Worm (Caenorhabditis elegans) whole organism, L4 larva: ENCODE data around the gene ZK402.2.
"Not testable (repeated sequence)": the region's sequence is repeated elsewhere in the genome, so short reads cannot be mapped to it uniquely, and the experiment has no call there.

Source experiments
- F26F4.8 ChIP-seq: fragments of 200-800 bp; sonication (Bioruptor generic); conservative IDR thresholded peaks from 2 replicates; pipeline ENCODE4 v1.3.6; 2022; ENCODE audit warnings: missing genetic modification characterization, missing compliant biosample characterization
- F44E2.7 ChIP-seq: fragments of 200-800 bp; sonication (Bioruptor generic); IDR thresholded peaks from 2 replicates; pipeline ENCODE4 v2.1.2; 2022; ENCODE audit warnings: missing genetic modification characterization, missing compliant biosample characterization
- T26A8.4 ChIP-seq: fragments of 200-800 bp; sonication (Bioruptor generic); IDR thresholded peaks from 2 replicates; pipeline ENCODE4 v1.3.6; 2022; ENCODE audit warnings: missing genetic modification characterization, missing compliant biosample characterization
- Y105C5A.15 ChIP-seq: fragments of 200-800 bp; sonication (Bioruptor generic); IDR thresholded peaks from 2 replicates; pipeline ENCODE4 v1.3.6; 2022; ENCODE audit warnings: missing genetic modification characterization, missing compliant biosample characterization
- Y48G9A.11 ChIP-seq: fragments of 200-800 bp; sonication (Bioruptor generic); IDR thresholded peaks from 2 replicates; pipeline ENCODE4 v1.3.6; 2022; ENCODE audit warnings: missing genetic modification reagents, missing genetic modification characterization, missing compliant biosample characterization
- Y75B8A.6 ChIP-seq: fragments of 200-800 bp; sonication (Bioruptor generic); IDR thresholded peaks from 2 replicates; pipeline ENCODE4 v1.3.6; 2022; ENCODE audit warnings: missing genetic modification reagents, missing genetic modification characterization, missing compliant biosample characterization
- ZK337.2 ChIP-seq: fragments of 200-800 bp; sonication (Bioruptor generic); IDR thresholded peaks from 2 replicates; pipeline ENCODE4 v1.3.6; 2022; ENCODE audit warnings: missing genetic modification reagents, missing genetic modification characterization, missing compliant biosample characterization
- ama-1 ChIP-seq: fragments of 150-350 bp; optimal IDR thresholded peaks from 2 replicates; lab custom pipeline; 2014; ENCODE audit warnings: inconsistent platforms, mixed read lengths
- arid-1 ChIP-seq: fragments of 200-800 bp; sonication (Bioruptor generic); conservative IDR thresholded peaks from 2 replicates; pipeline ENCODE4 v1.3.6; 2022; ENCODE audit warnings: missing genetic modification reagents, missing genetic modification characterization, missing compliant biosample characterization
- ceh-20 ChIP-seq: fragments of 200-800 bp; sonication (Bioruptor generic); IDR thresholded peaks from 2 replicates; pipeline ENCODE4 v1.3.6; 2022; ENCODE audit warnings: missing genetic modification reagents, missing genetic modification characterization, missing compliant biosample characterization
- ceh-44 ChIP-seq: fragments of 200-800 bp; sonication (Bioruptor generic); IDR thresholded peaks from 2 replicates; pipeline ENCODE4 v1.3.6; 2022; ENCODE audit warnings: missing genetic modification reagents, missing genetic modification characterization, missing compliant biosample characterization
- ctbp-1 ChIP-seq: fragments of 200-800 bp; sonication (Bioruptor generic); IDR thresholded peaks from 2 replicates; pipeline ENCODE4 v1.3.6; 2022; ENCODE audit warnings: missing genetic modification reagents, missing genetic modification characterization, missing compliant biosample characterization
- daf-8 ChIP-seq: fragments of 200-800 bp; sonication (Bioruptor generic); IDR thresholded peaks from 2 replicates; pipeline ENCODE4 v1.3.6; 2022; ENCODE audit warnings: missing genetic modification characterization, missing compliant biosample characterization
- dmd-6 ChIP-seq: fragments of 200-800 bp; sonication (Bioruptor generic); IDR thresholded peaks from 2 replicates; pipeline ENCODE4 v1.3.6; 2022; ENCODE audit warnings: missing genetic modification reagents, missing genetic modification characterization, missing compliant biosample characterization
- dmd-8 ChIP-seq: fragments of 200-800 bp; sonication (Bioruptor generic); IDR thresholded peaks from 2 replicates; pipeline ENCODE4 v1.3.6; 2022; ENCODE audit warnings: missing genetic modification characterization, missing compliant biosample characterization
- dmd-9 ChIP-seq: fragments of 200-800 bp; sonication (Bioruptor generic); IDR thresholded peaks from 2 replicates; pipeline ENCODE4 v1.3.6; 2022; ENCODE audit warnings: missing genetic modification reagents, missing genetic modification characterization, missing compliant biosample characterization
- dve-1 ChIP-seq: sonication (generic microtip); optimal IDR thresholded peaks from 2 replicates; lab custom pipeline; 2017; ENCODE audit warnings: antibody characterized with exemption, mild to moderate bottlenecking, missing genetic modification characterization, missing compliant biosample characterization; ENCODE audit not compliant: insufficient read depth
- egl-43 ChIP-seq: fragments of 200-800 bp; sonication (Bioruptor generic); IDR thresholded peaks from 2 replicates; pipeline ENCODE4 v1.3.6; 2022; ENCODE audit warnings: missing genetic modification reagents, missing genetic modification characterization, missing compliant biosample characterization
- lim-7 ChIP-seq: fragments of 200-800 bp; sonication (Bioruptor generic); IDR thresholded peaks from 2 replicates; pipeline ENCODE4 v1.3.6; 2022; ENCODE audit warnings: missing genetic modification characterization, missing compliant biosample characterization
- lin-1 ChIP-seq: fragments of 200-800 bp; sonication (Bioruptor generic); IDR thresholded peaks from 2 replicates; pipeline ENCODE4 v1.3.6; 2022; ENCODE audit warnings: missing genetic modification reagents, missing genetic modification characterization, missing compliant biosample characterization
- lin-38 ChIP-seq: fragments of 200-800 bp; sonication (Bioruptor generic); IDR thresholded peaks from 2 replicates; pipeline ENCODE4 v1.3.6; 2022; ENCODE audit warnings: missing genetic modification reagents, missing genetic modification characterization, missing compliant biosample characterization
- madf-5 ChIP-seq, 2 experiments: fragments of 200-800 bp; sonication (Bioruptor generic); IDR thresholded peaks; 2 replicates each; pipeline ENCODE4 v1.3.6; 2022; ENCODE audit warnings: missing compliant biosample characterization in 2 of 2, missing genetic modification characterization in 2 of 2
- madf-9 ChIP-seq: fragments of 200-800 bp; sonication (Bioruptor generic); conservative IDR thresholded peaks from 2 replicates; pipeline ENCODE4 v1.3.6; 2022; ENCODE audit warnings: missing genetic modification reagents, missing genetic modification characterization, missing compliant biosample characterization
- mdt-29 ChIP-seq: fragments of 200-800 bp; sonication (Bioruptor generic); IDR thresholded peaks from 2 replicates; pipeline ENCODE4 v1.3.6; 2022; ENCODE audit warnings: missing genetic modification reagents, missing genetic modification characterization, missing compliant biosample characterization
- nhr-28 ChIP-seq: fragments of 150-350 bp; optimal IDR thresholded peaks from 2 replicates; lab custom pipeline; 2014; ENCODE audit warnings: missing biosample characterization, missing genetic modification characterization
- nhr-41 ChIP-seq: fragments of 200-800 bp; sonication (Bioruptor generic); IDR thresholded peaks from 2 replicates; pipeline ENCODE4 v1.3.6; 2022; ENCODE audit warnings: missing genetic modification reagents, missing genetic modification characterization, missing compliant biosample characterization
- pha-4 ChIP-seq, 2 experiments: fragments of 150-350 bp in 1 of 2; fragments of 200-800 bp in 1 of 2; sonication (Bioruptor generic) in 1 of 2; IDR thresholded peaks in 1 of 2; optimal IDR thresholded peaks in 1 of 2; 2 replicates each; pipeline versions ENCODE4 v1.3.6 to Lab custom; 2014 to 2022; ENCODE audit warnings: missing genetic modification characterization in 2 of 2, missing genetic modification reagents in 2 of 2, missing biosample characterization in 1 of 2, missing compliant biosample characterization in 1 of 2
- php-3 ChIP-seq: fragments of 200-800 bp; sonication (Bioruptor generic); IDR thresholded peaks from 2 replicates; pipeline ENCODE4 v1.3.6; 2022; ENCODE audit warnings: missing genetic modification reagents, missing genetic modification characterization, missing compliant biosample characterization
- rbr-2 ChIP-seq: sonication (generic microtip); optimal IDR thresholded peaks from 2 replicates; lab custom pipeline; 2016; ENCODE audit warnings: missing genotype, missing genetic modification characterization, missing compliant biosample characterization
- saeg-2 ChIP-seq: fragments of 200-800 bp; sonication (Bioruptor generic); IDR thresholded peaks from 2 replicates; pipeline ENCODE4 v1.3.6; 2022; ENCODE audit warnings: missing genetic modification reagents, missing genetic modification characterization, missing compliant biosample characterization
- set-16 ChIP-seq: fragments of 200-800 bp; sonication (Bioruptor generic); IDR thresholded peaks from 2 replicates; pipeline ENCODE4 v1.3.6; 2022; ENCODE audit warnings: missing genetic modification reagents, missing genetic modification characterization, missing compliant biosample characterization
- skn-1 ChIP-seq: fragments of 150-350 bp; optimal IDR thresholded peaks from 2 replicates; lab custom pipeline; 2014; ENCODE audit warnings: missing biosample characterization, missing genetic modification characterization
- snpc-1.2 ChIP-seq: fragments of 200-800 bp; sonication (Bioruptor generic); IDR thresholded peaks from 2 replicates; pipeline ENCODE4 v1.3.6; 2022; ENCODE audit warnings: missing genetic modification reagents, missing genetic modification characterization, missing compliant biosample characterization
- snpc-4 ChIP-seq: fragments of 150-350 bp; optimal IDR thresholded peaks from 2 replicates; lab custom pipeline; 2014; ENCODE audit warnings: missing biosample characterization, missing genetic modification characterization
- tag-97 ChIP-seq: fragments of 200-800 bp; sonication (Bioruptor generic); IDR thresholded peaks from 2 replicates; pipeline ENCODE4 v1.3.6; 2022; ENCODE audit warnings: missing genetic modification characterization, missing compliant biosample characterization
- tra-1 ChIP-seq: fragments of 200-800 bp; sonication (Bioruptor generic); IDR thresholded peaks from 2 replicates; pipeline ENCODE4 v1.3.6; 2022; ENCODE audit warnings: missing genetic modification reagents, missing genetic modification characterization, missing compliant biosample characterization
- vab-7 ChIP-seq: fragments of 200-800 bp; sonication (Bioruptor generic); IDR thresholded peaks from 2 replicates; pipeline ENCODE4 v1.3.6; 2022; ENCODE audit warnings: missing genetic modification reagents, missing genetic modification characterization, missing compliant biosample characterization
- zfp-3 ChIP-seq: fragments of 200-800 bp; sonication (Bioruptor generic); conservative IDR thresholded peaks from 2 replicates; pipeline ENCODE4 v1.3.6; 2022; ENCODE audit warnings: missing genetic modification reagents, missing genetic modification characterization, missing compliant biosample characterization
- zip-2 ChIP-seq: fragments of 150-350 bp; optimal IDR thresholded peaks from 2 replicates; lab custom pipeline; 2014; ENCODE audit warnings: missing biosample characterization, missing genetic modification characterization

Gene ZK402.2

DNA sequence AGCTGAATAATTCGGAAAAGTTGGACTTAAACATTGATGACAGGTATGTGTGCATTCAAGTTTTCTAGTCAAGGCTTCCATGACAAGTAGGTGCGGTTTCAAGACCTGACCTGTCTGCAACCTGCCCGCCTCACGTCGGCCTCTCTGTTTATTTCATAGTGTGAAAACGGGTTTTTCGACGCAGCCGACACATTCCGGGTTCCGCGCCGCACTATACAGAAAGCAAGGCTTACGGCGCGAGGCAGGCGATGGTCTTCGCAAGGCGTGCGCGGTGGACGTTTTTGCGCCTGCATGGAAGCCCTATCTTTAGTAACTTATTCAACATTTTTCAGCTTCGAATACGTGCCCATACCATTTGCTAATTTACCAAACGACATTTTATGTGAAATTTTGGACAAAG is 31.1 kb upstream of the ZK402.2 start:
- no peak for TF ChIP-seq arid-1 (GFP tag; lab: Robert Waterston, UW)
- peak; percentile 39; the same call in 1 of the 2 replicates for TF ChIP-seq snpc-1.2
- TF ChIP-seq Y48G9A.11 (GFP tag; lab: Robert Waterston, UW) = no peak
- TF ChIP-seq F26F4.8 (GFP tag; lab: Robert Waterston, UW) = 0 out of 2 replicates have a peak, but pooled peaks have one; percentile 20
- no peak for TF ChIP-seq zip-2 (tag; lab: Kevin White, UChicago)
- TF ChIP-seq lim-7 (GFP tag; lab: Robert Waterston, UW) = no peak
- no peak for TF ChIP-seq madf-5 (GFP tag; IDR thresholded peaks at IDR 0.05; lab: Robert Waterston, UW)
- no peak for TF ChIP-seq nhr-28 (tag; lab: Kevin White, UChicago)
- no peak for TF ChIP-seq dve-1
- no peak for TF ChIP-seq pha-4 (GFP tag; IDR thresholded peaks at IDR 0.05; lab: Robert Waterston, UW)
- no peak for TF ChIP-seq pha-4 (tag; optimal IDR thresholded peaks at IDR 0.05; lab: Kevin White, UChicago)
- no peak for TF ChIP-seq set-16 (GFP tag; lab: Robert Waterston, UW)
- TF ChIP-seq rbr-2 (tag; lab: Kevin White, UChicago) = no peak
- TF ChIP-seq snpc-4 (tag; lab: Kevin White, UChicago) = peak; percentile 3
- no peak for TF ChIP-seq skn-1 (tag; lab: Kevin White, UChicago)
- TF ChIP-seq ama-1 (lab: Kevin White, UChicago) = no peak
- TF ChIP-seq vab-7 (GFP tag; lab: Robert Waterston, UW) = no peak

DNA sequence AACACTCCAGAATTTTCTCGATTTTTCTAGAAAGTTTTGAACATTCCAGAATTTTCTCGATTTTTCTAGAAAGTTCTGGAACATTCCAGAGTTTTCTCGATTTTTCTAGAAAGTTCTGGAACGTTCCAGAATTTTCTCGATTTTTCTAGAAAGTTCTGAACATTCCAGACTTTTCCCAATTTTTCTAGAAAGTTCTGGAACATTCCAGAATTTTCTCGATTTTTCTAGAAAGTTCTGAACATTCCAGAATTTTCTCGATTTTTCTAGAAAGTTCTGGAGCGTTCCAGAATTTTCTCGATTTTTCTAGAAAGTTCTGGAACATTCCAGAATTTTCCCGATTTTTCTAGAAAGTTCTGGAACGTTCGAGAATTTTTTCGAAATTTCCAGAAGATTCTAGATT is 28.5 kb upstream of the ZK402.2 start:
- peak; percentile 82; the same call in 1 of the 2 replicates for TF ChIP-seq F44E2.7
- peak; percentile 88 for TF ChIP-seq egl-43 (GFP tag; lab: Robert Waterston, UW)
- TF ChIP-seq php-3 (GFP tag; lab: Robert Waterston, UW) = peak; percentile 47; the same call in 1 of the 2 replicates
- TF ChIP-seq vab-7 (GFP tag; lab: Robert Waterston, UW) = peak; percentile 91
- TF ChIP-seq mdt-29 = peak; percentile 99
- TF ChIP-seq F26F4.8 (GFP tag; lab: Robert Waterston, UW) = peak; percentile 82
- peak; percentile 79 for TF ChIP-seq lim-7 (GFP tag; lab: Robert Waterston, UW)
- peak; percentile 66 for TF ChIP-seq dmd-8 (GFP tag; lab: Robert Waterston, UW)
- peak; percentile 92 for TF ChIP-seq tra-1 (GFP tag; lab: Robert Waterston, UW)
- peak; percentile 92; the same call in 1 of the 2 replicates for TF ChIP-seq tag-97 (GFP tag; lab: Robert Waterston, UW)
- peak; percentile 93 for TF ChIP-seq Y48G9A.11 (GFP tag; lab: Robert Waterston, UW)
- 0 out of 2 replicates have a peak, but pooled peaks have one; percentile 52 for TF ChIP-seq ZK337.2 (GFP tag; lab: Robert Waterston, UW)
- 0 out of 2 replicates have a peak, but pooled peaks have one; percentile 39 for TF ChIP-seq ceh-20 (GFP tag; lab: Robert Waterston, UW)
- TF ChIP-seq ctbp-1 (GFP tag; lab: Robert Waterston, UW) = peak; percentile 92
- TF ChIP-seq lin-38 (GFP tag; lab: Robert Waterston, UW) = peak; percentile 72
- TF ChIP-seq snpc-1.2 = peak; percentile 97
- TF ChIP-seq madf-9 (GFP tag; lab: Robert Waterston, UW) = peak; percentile 87
- peak; percentile 97 for TF ChIP-seq lin-1 (GFP tag; lab: Robert Waterston, UW)
- peak; percentile 76; the same call in 1 of the 2 replicates for TF ChIP-seq dmd-9 (GFP tag; lab: Robert Waterston, UW)
- peak; percentile 94 for TF ChIP-seq pha-4 (GFP tag; IDR thresholded peaks at IDR 0.05; lab: Robert Waterston, UW)
- not testable (repeated sequence) for TF ChIP-seq pha-4 (tag; optimal IDR thresholded peaks at IDR 0.05; lab: Kevin White, UChicago)
- peak; percentile 36; the same call in 1 of the 2 replicates for TF ChIP-seq T26A8.4
- TF ChIP-seq madf-5 (GFP tag; IDR thresholded peaks at IDR 0.05; lab: Robert Waterston, UW) = peak; percentile 96 to 97
- TF ChIP-seq daf-8 = peak; percentile 87; the same call in 1 of the 2 replicates
- peak; percentile 97 for TF ChIP-seq ceh-44 (GFP tag; lab: Robert Waterston, UW)
- peak; percentile 51; the same call in 1 of the 2 replicates for TF ChIP-seq saeg-2
- TF ChIP-seq nhr-41 (GFP tag; lab: Robert Waterston, UW) = peak; percentile 92
- TF ChIP-seq zfp-3 (GFP tag; lab: Robert Waterston, UW) = peak; percentile 69
- TF ChIP-seq Y105C5A.15 (GFP tag; lab: Robert Waterston, UW) = peak; percentile 99
- TF ChIP-seq dmd-6 = peak; percentile 62
- peak; percentile 89; the same call in 1 of the 2 replicates for TF ChIP-seq Y75B8A.6 (GFP tag; lab: Robert Waterston, UW)
- peak; percentile 96 for TF ChIP-seq arid-1 (GFP tag; lab: Robert Waterston, UW)
